Worm (Caenorhabditis elegans): ENCODE results near the gene F01D5.10.
A peak's percentile ranks its signal among the peaks of the same experiment; 100 is the strongest.

F01D5.10 gene

ce11 chrII:14008359-14008758 is 12.8 kb downstream of the F01D5.10 start, which contains the start of gene F01D5.7:
Gene F01D5.7, plus strand, starts transcription at chrII:14008659.
- TF ChIP-seq daf-19 (GFP tag; conservative IDR thresholded peaks at IDR 0.05): no peak

ce11 chrII:14006210-14006609 is 14.9 kb downstream of the F01D5.10 start, which contains the start of gene F01D5.6:
Gene F01D5.6, plus strand, starts transcription at chrII:14006510.
- TF ChIP-seq zfp-3 (GFP tag; conservative IDR thresholded peaks at IDR 0.05) (no peak), daf-16 (GFP tag; optimal IDR thresholded peaks at IDR 0.05) (no peak), daf-16 (tag; optimal IDR thresholded peaks at IDR 0.05) (no peak), php-3 (GFP tag; IDR thresholded peaks at IDR 0.05) (no peak), sdz-12 (GFP tag; optimal IDR thresholded peaks at IDR 0.05) (no peak), mes-2 (tag; optimal IDR thresholded peaks at IDR 0.05; ENCODE audit: poor library complexity, severe bottlenecking) (no peak), ama-1 (optimal IDR thresholded peaks at IDR 0.05) (no peak), F26F4.8 (GFP tag; conservative IDR thresholded peaks at IDR 0.05) (no peak), attf-4 (tag; optimal IDR thresholded peaks at IDR 0.05) (no peak), nhr-48 (tag; optimal IDR thresholded peaks at IDR 0.05) (no peak), madf-5 (GFP tag; IDR thresholded peaks at IDR 0.05) (no peak), F37D6.2 (tag; optimal IDR thresholded peaks at IDR 0.05) (no peak), lsy-2 (tag; optimal IDR thresholded peaks at IDR 0.05) (no peak), dmd-8 (GFP tag; IDR thresholded peaks at IDR 0.05) (no peak), nhr-6 (tag; optimal IDR thresholded peaks at IDR 0.05) (no peak), nhr-10 (tag; optimal IDR thresholded peaks at IDR 0.05) (no peak), skn-1 (tag; optimal IDR thresholded peaks at IDR 0.05) (no peak), nhr-237 (tag; optimal IDR thresholded peaks at IDR 0.05) (no peak), T20F7.1 (GFP tag; optimal IDR thresholded peaks at IDR 0.05) (no peak)

DNA sequence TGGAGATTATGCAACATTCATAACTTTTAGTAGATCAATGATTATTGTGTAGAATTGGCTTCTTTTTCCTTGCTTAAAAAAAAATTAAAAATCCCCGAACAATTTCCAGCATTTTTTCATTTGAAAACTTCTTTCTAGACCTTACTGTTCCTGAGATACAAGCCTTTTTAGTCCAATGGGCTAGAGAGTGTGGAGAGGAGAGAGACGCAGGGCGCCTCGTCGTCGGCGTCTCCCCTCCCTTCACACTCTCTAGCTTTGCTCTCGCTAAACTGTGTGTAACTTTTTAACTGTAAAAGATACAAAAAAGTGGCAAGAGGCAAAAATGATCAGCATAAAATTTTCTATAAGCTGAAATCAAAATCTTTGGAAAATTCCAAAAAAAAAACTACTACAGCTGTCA is 15.9 kb downstream of the F01D5.10 start:
- TF ChIP-seq php-3 (GFP tag; IDR thresholded peaks at IDR 0.05) (no peak), ctbp-1 (GFP tag; IDR thresholded peaks at IDR 0.05) (no peak), mdt-29 (GFP tag; IDR thresholded peaks at IDR 0.05) (no peak), nhr-237 (tag; optimal IDR thresholded peaks at IDR 0.05) (no peak), gei-8 (GFP tag; optimal IDR thresholded peaks at IDR 0.05) (no peak), nhr-11 (tag; optimal IDR thresholded peaks at IDR 0.05) (no peak), cey-2 (tag; optimal IDR thresholded peaks at IDR 0.05; ENCODE audit: borderline replicate concordance, insufficient read depth) (no peak), zag-1 (tag; optimal IDR thresholded peaks at IDR 0.05) (no peak), daf-19 (GFP tag; conservative IDR thresholded peaks at IDR 0.05) (no peak), unc-130 (GFP tag; optimal IDR thresholded peaks at IDR 0.05) (no peak), F49E8.2 (tag; optimal IDR thresholded peaks at IDR 0.05; ENCODE audit: borderline replicate concordance) (no peak), lin-39 (tag; optimal IDR thresholded peaks at IDR 0.05) (no peak), dmd-6 (GFP tag; IDR thresholded peaks at IDR 0.05) (no peak), saeg-2 (GFP tag; IDR thresholded peaks at IDR 0.05) (no peak), nhr-28 (tag; optimal IDR thresholded peaks at IDR 0.05) (no peak)

DNA sequence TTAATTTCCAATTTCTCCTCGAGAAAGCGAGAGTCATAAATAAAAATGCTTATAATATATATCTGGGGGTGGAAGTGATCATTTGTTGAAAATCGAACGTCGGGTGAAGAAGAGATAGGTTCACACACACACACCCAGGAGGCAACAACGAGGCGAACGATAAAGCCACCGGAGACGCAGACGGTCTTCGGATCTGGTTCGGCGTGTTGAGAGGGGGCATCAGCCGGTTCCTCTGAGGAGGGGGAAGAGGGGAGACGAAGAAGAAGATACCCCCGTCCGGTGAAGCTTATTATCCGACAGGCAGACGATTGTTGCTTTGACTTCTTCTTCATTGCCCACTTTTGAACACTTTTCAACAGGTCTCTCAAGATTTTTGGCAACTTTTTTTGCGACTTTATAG is 16.4 kb downstream of the F01D5.10 start:
- TF ChIP-seq hlh-11 (tag; optimal IDR thresholded peaks at IDR 0.05): peak; percentile 51
- TF ChIP-seq ceh-44 (GFP tag; IDR thresholded peaks at IDR 0.05): no peak
- no peak for TF ChIP-seq tag-97 (GFP tag; IDR thresholded peaks at IDR 0.05)
- peak; percentile 23 for TF ChIP-seq nhr-48 (tag; optimal IDR thresholded peaks at IDR 0.05)
- TF ChIP-seq pqm-1 (tag; optimal IDR thresholded peaks at IDR 0.05): no peak
- 0 out of 2 replicates have a peak, but pooled peaks have one; percentile 20 for TF ChIP-seq T26A8.4 (GFP tag; IDR thresholded peaks at IDR 0.05)
- no peak for TF ChIP-seq F49E8.2 (tag; optimal IDR thresholded peaks at IDR 0.05; ENCODE audit: borderline replicate concordance)
- TF ChIP-seq set-16 (GFP tag; IDR thresholded peaks at IDR 0.05): peak; percentile 57; the same call in 1 of the 2 replicates
- TF ChIP-seq egl-27 (tag; optimal IDR thresholded peaks at IDR 0.05): no peak
- peak; percentile 35 for TF ChIP-seq aha-1 (tag)
- no peak for TF ChIP-seq mxl-3 (GFP tag; optimal IDR thresholded peaks at IDR 0.05)
- no peak for TF ChIP-seq fos-1 (tag; optimal IDR thresholded peaks at IDR 0.05)
- TF ChIP-seq snpc-4 (tag; optimal IDR thresholded peaks at IDR 0.05): no peak
- peak in 1 of 2 experiments; percentile 7 for TF ChIP-seq mdl-1 (tag; optimal IDR thresholded peaks at IDR 0.05)
- no peak for TF ChIP-seq nhr-76 (tag; optimal IDR thresholded peaks at IDR 0.05)
- no peak for TF ChIP-seq ceh-20 (GFP tag; IDR thresholded peaks at IDR 0.05)
